Worm (Caenorhabditis elegans) whole organism, young adult: ENCODE data around the gene C34C12.6.
"Not testable (repeated sequence)": the region's sequence is repeated elsewhere in the genome, so short reads cannot be mapped to it uniquely, and the experiment has no call there.

Source experiments
- D2030.7 ChIP-seq: fragments of 200-800 bp; sonication (Bioruptor generic); IDR thresholded peaks from 2 replicates; pipeline ENCODE4 v1.3.6; 2022; ENCODE audit warnings: missing genetic modification reagents, missing genetic modification characterization, missing compliant biosample characterization
- F22D6.2 ChIP-seq: sonication (generic microtip); optimal IDR thresholded peaks from 2 replicates; lab custom pipeline; 2016; ENCODE audit warnings: mild to moderate bottlenecking, missing genetic modification characterization, missing compliant biosample characterization
- F37B4.10 ChIP-seq: fragments of 200-800 bp; sonication (Bioruptor generic); IDR thresholded peaks from 2 replicates; pipeline ENCODE4 v1.3.6; 2022; ENCODE audit warnings: missing genetic modification characterization, missing compliant biosample characterization
- F55B11.4 ChIP-seq: sonication (generic microtip); optimal IDR thresholded peaks from 2 replicates; lab custom pipeline; 2016; ENCODE audit warnings: missing compliant biosample characterization, missing genetic modification characterization, borderline replicate concordance; ENCODE audit not compliant: insufficient read depth
- bed-2 ChIP-seq: fragments of 200-800 bp; sonication (Bioruptor generic); IDR thresholded peaks from 2 replicates; pipeline ENCODE4 v1.3.6; 2022; ENCODE audit warnings: missing genetic modification reagents, missing genetic modification characterization, missing compliant biosample characterization
- chd-7 ChIP-seq: sonication (generic microtip); optimal IDR thresholded peaks from 2 replicates; lab custom pipeline; 2016; ENCODE audit warnings: mild to moderate bottlenecking, missing genetic modification characterization, moderate library complexity, missing compliant biosample characterization
- egrh-3 ChIP-seq: fragments of 200-800 bp; sonication (Bioruptor generic); IDR thresholded peaks from 2 replicates; pipeline ENCODE4 v1.3.6; 2022; ENCODE audit warnings: missing genetic modification reagents, missing genetic modification characterization, missing compliant biosample characterization
- lag-1 ChIP-seq: fragments of 200-800 bp; sonication (Bioruptor generic); IDR thresholded peaks from 2 replicates; pipeline ENCODE4 v1.3.6; 2022; ENCODE audit warnings: missing genetic modification reagents, missing genetic modification characterization, missing compliant biosample characterization
- lin-40 ChIP-seq: sonication (generic microtip); optimal IDR thresholded peaks from 2 replicates; lab custom pipeline; 2016; ENCODE audit warnings: missing genetic modification characterization, mild to moderate bottlenecking, missing compliant biosample characterization, missing genotype, missing genetic modification reagents
- lsy-27 ChIP-seq: sonication (generic microtip); optimal IDR thresholded peaks from 2 replicates; lab custom pipeline; 2017; ENCODE audit warnings: missing genetic modification characterization, mild to moderate bottlenecking, missing compliant biosample characterization, antibody characterized with exemption, missing genotype, borderline replicate concordance; ENCODE audit not compliant: insufficient read depth
- madf-10 ChIP-seq: sonication (generic microtip); optimal IDR thresholded peaks from 2 replicates; lab custom pipeline; 2016; ENCODE audit warnings: mild to moderate bottlenecking, missing genetic modification characterization, missing compliant biosample characterization
- madf-3 ChIP-seq: fragments of 200-800 bp; sonication (Bioruptor generic); IDR thresholded peaks from 2 replicates; pipeline ENCODE4 v1.3.6; 2022; ENCODE audit warnings: missing genetic modification reagents, missing genetic modification characterization, missing compliant biosample characterization
- mcd-1 ChIP-seq: fragments of 200-800 bp; sonication (Bioruptor generic); IDR thresholded peaks from 2 replicates; pipeline ENCODE4 v1.3.6; 2022; ENCODE audit warnings: missing genetic modification reagents, missing genetic modification characterization, missing compliant biosample characterization
- mel-28 ChIP-seq: sonication (generic microtip); optimal IDR thresholded peaks from 2 replicates; lab custom pipeline; 2016; ENCODE audit warnings: borderline replicate concordance, mild to moderate bottlenecking, missing genetic modification characterization, missing compliant biosample characterization
- mes-4 ChIP-seq: sonication (generic microtip); optimal IDR thresholded peaks from 2 replicates; lab custom pipeline; 2016; ENCODE audit warnings: missing genotype, missing genetic modification characterization, missing compliant biosample characterization
- nfyb-1 ChIP-seq: fragments of 200-800 bp; sonication (Bioruptor generic); IDR thresholded peaks from 2 replicates; pipeline ENCODE4 v1.3.6; 2022; ENCODE audit warnings: missing genetic modification reagents, missing genetic modification characterization, missing compliant biosample characterization
- nhr-80 ChIP-seq: sonication (generic microtip); optimal IDR thresholded peaks from 2 replicates; lab custom pipeline; 2016; ENCODE audit warnings: missing genetic modification characterization, missing compliant biosample characterization
- nhr-90 ChIP-seq: sonication (generic microtip); optimal IDR thresholded peaks from 2 replicates; lab custom pipeline; 2016; ENCODE audit warnings: missing genotype, mild to moderate bottlenecking, missing genetic modification characterization, missing compliant biosample characterization
- sdz-38 ChIP-seq: sonication (generic microtip); optimal IDR thresholded peaks from 2 replicates; lab custom pipeline; 2016; ENCODE audit warnings: missing genotype, missing genetic modification characterization, missing compliant biosample characterization
- snpc-1.3 ChIP-seq: sonication (generic microtip); optimal IDR thresholded peaks from 2 replicates; lab custom pipeline; 2017; ENCODE audit warnings: missing genetic modification characterization, mild to moderate bottlenecking, missing compliant biosample characterization, antibody characterized with exemption, moderate library complexity, missing genotype, missing genetic modification reagents; ENCODE audit not compliant: insufficient read depth
- snpc-4 ChIP-seq, 5 experiments: fragments of 150-350 bp in 1 of 5; sonication (generic microtip) in 4 of 5; optimal IDR thresholded peaks; 2 replicates each; lab custom pipeline; 2014 to 2018; ENCODE audit warnings: missing genetic modification characterization in 5 of 5, missing biosample characterization in 3 of 5, antibody characterized with exemption in 2 of 5, mild to moderate bottlenecking in 2 of 5, missing compliant biosample characterization in 2 of 5, missing genotype in 2 of 5, moderate library complexity in 2 of 5, missing genetic modification reagents in 1 of 5
- somi-1 ChIP-seq: fragments of 200-800 bp; sonication (Bioruptor generic); optimal IDR thresholded peaks from 2 replicates; lab custom pipeline; 2018; ENCODE audit warnings: mild to moderate bottlenecking, missing genetic modification characterization, missing compliant biosample characterization
- zfh-2 ChIP-seq: fragments of 200-800 bp; sonication (Bioruptor generic); conservative IDR thresholded peaks from 2 replicates; pipeline ENCODE4 v1.3.6; 2022; ENCODE audit warnings: missing genetic modification reagents, missing genetic modification characterization, missing compliant biosample characterization
- ztf-26 ChIP-seq: sonication (generic microtip); optimal IDR thresholded peaks from 2 replicates; lab custom pipeline; 2017; ENCODE audit warnings: missing genetic modification characterization, missing compliant biosample characterization

Gene C34C12.6

ce11 chrIII:3482291-3482690 is at the start of gene C34C12.6:
TSS of gene C34C12.6 (plus strand) at chrIII:3482591.
- TF ChIP-seq lag-1 (GFP tag; lab: Robert Waterston, UW) (no peak), chd-7 (tag; lab: Kevin White, UChicago) (no peak)
- TF ChIP-seq, all 124 proteins: peak for 0

ce11 chrIII:3433487-3434131 is 48.8 kb upstream of the C34C12.6 start:
- not testable (repeated sequence) for TF ChIP-seq snpc-4 (GFP tag; optimal IDR thresholded peaks at IDR 0.05; lab: Kevin White, UChicago)
- TF ChIP-seq snpc-4 (tag; optimal IDR thresholded peaks at IDR 0.05; lab: Kevin White, UChicago) (peak in 2 of 4 experiments; percentile 70 to 86), mcd-1 (GFP tag; lab: Robert Waterston, UW) (0 out of 2 replicates have a peak, but pooled peaks have one; percentile 10), egrh-3 (GFP tag; lab: Robert Waterston, UW) (peak; percentile 42; the same call in 1 of the 2 replicates)

- TF ChIP-seq F22D6.2 (tag; lab: Kevin White, UChicago), result no peak
- no peak for TF ChIP-seq lsy-27
- TF ChIP-seq lin-40 (tag; lab: Kevin White, UChicago), result peak; percentile 7
- TF ChIP-seq nhr-80 (tag; lab: Kevin White, UChicago), result peak; percentile 44
These were observed 47.2 kb upstream of the C34C12.6 start for ce11 chrIII:3435152-3435551.

- TF ChIP-seq bed-2 (GFP tag; lab: Robert Waterston, UW) (no peak), madf-3 (GFP tag; lab: Robert Waterston, UW) (no peak), D2030.7 (GFP tag; lab: Robert Waterston, UW) (no peak), sdz-38 (tag; lab: Kevin White, UChicago) (no peak), nfyb-1 (GFP tag; lab: Robert Waterston, UW) (no peak), mel-28 (tag; lab: Kevin White, UChicago) (no peak), chd-7 (tag; lab: Kevin White, UChicago) (no peak)
- TF ChIP-seq, all 124 proteins: peak for 0
These were observed 45.3 kb upstream of the C34C12.6 start for ce11 chrIII:3437139-3437538.

ce11 chrIII:3444139-3444538 is 38.3 kb upstream of the C34C12.6 start, which contains the start of gene spe-41:
TSS of gene spe-41 (minus strand) at chrIII:3444210.
- TF ChIP-seq F55B11.4 (no peak), snpc-1.3 (no peak), nfyb-1 (GFP tag; lab: Robert Waterston, UW) (no peak), ztf-26 (no peak)

ce11 chrIII:3452563-3453210 is 29.7 kb upstream of the C34C12.6 start, which contains the start of the genes K01A11.3 and C34C12.12:
TSS of gene K01A11.3 (minus strand) at chrIII:3452613.
TSS of gene C34C12.12 (plus strand) at chrIII:3453194.
- TF ChIP-seq mes-4 (tag; lab: Kevin White, UChicago), result no peak
- TF ChIP-seq F37B4.10 (GFP tag; lab: Robert Waterston, UW), result 0 out of 2 replicates have a peak, but pooled peaks have one; percentile 27
- TF ChIP-seq zfh-2 (GFP tag; lab: Robert Waterston, UW), result 0 out of 2 replicates have a peak, but pooled peaks have one; percentile 21

- not testable (repeated sequence) for TF ChIP-seq somi-1 (GFP tag; lab: Kevin White, UChicago); madf-10 (tag; lab: Kevin White, UChicago); nhr-90 (tag; lab: Kevin White, UChicago)
These were observed 28.9 kb upstream of the C34C12.6 start, which contains the start of gene C34C12.2 for ce11 chrIII:3453486-3453885. TSS of gene C34C12.2 (plus strand) at chrIII:3453786.
